Comparison of ENCODE assay signal across 1 fruit fly cellular context in the genomic region with DNA sequence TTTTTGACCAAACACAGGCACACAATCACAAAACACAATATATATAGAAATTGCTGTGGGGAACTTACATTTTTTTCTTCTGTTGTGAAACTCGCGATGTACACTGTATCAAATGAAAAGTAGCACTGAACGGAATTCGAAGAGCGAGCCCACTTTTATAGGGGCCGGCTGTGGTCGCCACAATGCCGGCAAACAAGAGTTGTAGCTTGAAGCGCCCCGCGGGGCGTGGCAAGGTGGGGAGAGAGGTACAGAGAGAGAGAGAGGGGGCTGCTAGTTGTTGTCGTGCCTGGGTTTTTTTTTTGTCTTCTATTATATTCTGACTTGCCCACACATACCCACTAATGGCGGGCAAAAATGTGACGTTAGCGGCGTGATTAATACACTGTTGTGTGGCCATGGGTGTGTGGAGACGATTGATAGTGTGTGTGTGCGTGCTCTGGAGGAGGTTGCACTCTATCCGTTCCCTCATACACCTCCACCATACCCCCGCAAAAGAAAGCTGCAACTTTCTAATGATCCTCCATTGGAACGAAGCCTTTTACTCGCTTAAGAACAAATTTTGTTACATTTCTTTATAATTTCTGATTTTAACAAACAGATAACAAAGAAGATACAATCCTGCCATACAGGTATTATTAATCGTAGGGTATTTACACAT.
TF ChIP-seq lines count a peak whose summit lies in the region.

A gene (minus strand): TSS at position 134 of the 658 bp plus-strand sequence.

TF ChIP-seq in whole organism, embryonic, 481 proteins besides CTCF, POLR2A, EP300 and RAD21 (continued from another document and continues in another):
- no peak for TF ChIP-seq bigmax (GFP tag; optimal IDR thresholded peaks at IDR 0.05; lab: Kevin White, UChicago)
- peak; percentile 47 for TF ChIP-seq HHEX (GFP tag; optimal IDR thresholded peaks at IDR 0.05; lab: Kevin White, UChicago)
- TF ChIP-seq abd-A (tag; optimal IDR thresholded peaks at IDR 0.05; lab: Kevin White, UChicago), result no peak
- no peak for TF ChIP-seq CG2875 (GFP tag; optimal IDR thresholded peaks at IDR 0.05; lab: Kevin White, UChicago)
- TF ChIP-seq Ets97D (GFP tag; optimal IDR thresholded peaks at IDR 0.05; lab: Kevin White, UChicago), result no peak
- TF ChIP-seq CG18262 (tag; optimal IDR thresholded peaks at IDR 0.05; lab: Kevin White, UChicago), result peak; percentile 21
- no peak for TF ChIP-seq CG10959 (GFP tag; IDR thresholded peaks at IDR 0.05; lab: Robert Waterston, UW)
- TF ChIP-seq odd (GFP tag; optimal IDR thresholded peaks at IDR 0.05; lab: Kevin White, UChicago), result no peak
- no peak for TF ChIP-seq kah (GFP tag; optimal IDR thresholded peaks at IDR 0.05; lab: Kevin White, UChicago)
- TF ChIP-seq CG10431 (GFP tag; optimal IDR thresholded peaks at IDR 0.05; lab: Kevin White, UChicago), result no peak
- TF ChIP-seq CG2202 (tag; optimal IDR thresholded peaks at IDR 0.05; lab: Kevin White, UChicago), result no peak
- peak; percentile 47 for TF ChIP-seq lmd (GFP tag; IDR thresholded peaks at IDR 0.05; lab: Robert Waterston, UW)
- no peak for TF ChIP-seq hkb (optimal IDR thresholded peaks at IDR 0.05; lab: Kevin White, UChicago)
- no peak for TF ChIP-seq hkb (GFP tag; IDR thresholded peaks at IDR 0.05; lab: Robert Waterston, UW)
- TF ChIP-seq CG17186 (GFP tag; optimal IDR thresholded peaks at IDR 0.05; lab: Kevin White, UChicago), result no peak
- peak; percentile 54; the same call in 1 of the 4 replicates for TF ChIP-seq Dll (GFP tag; IDR thresholded peaks at IDR 0.05; lab: Robert Waterston, UW; ENCODE audit: partially characterized antibody)
- TF ChIP-seq CG10321 (GFP tag; IDR thresholded peaks at IDR 0.05; lab: Robert Waterston, UW), result 0 out of 2 replicates have a peak, but pooled peaks have one; percentile 20
- no peak for TF ChIP-seq Ravus (GFP tag; IDR thresholded peaks at IDR 0.05; lab: Robert Waterston, UW)
- no peak for TF ChIP-seq TFAM (GFP tag; optimal IDR thresholded peaks at IDR 0.05; lab: Kevin White, UChicago)
- TF ChIP-seq amos (GFP tag; IDR thresholded peaks at IDR 0.05; lab: Robert Waterston, UW; ENCODE audit: partially characterized antibody), result peak; percentile 36; the same call in 1 of the 2 replicates
- peak; percentile 17 for TF ChIP-seq pfk (GFP tag; optimal IDR thresholded peaks at IDR 0.05; lab: Kevin White, UChicago)
- TF ChIP-seq CG9609 (GFP tag; optimal IDR thresholded peaks at IDR 0.05; lab: Kevin White, UChicago), result no peak
- TF ChIP-seq CG10979 (tag; optimal IDR thresholded peaks at IDR 0.05; lab: Kevin White, UChicago), result peak; percentile 12
- no peak; the same call in 2 of the 3 replicates for TF ChIP-seq so (GFP tag; IDR thresholded peaks at IDR 0.05; lab: Robert Waterston, UW)
- TF ChIP-seq gem (tag; optimal IDR thresholded peaks at IDR 0.05; lab: Kevin White, UChicago), result peak; percentile 65
- TF ChIP-seq trh (GFP tag; optimal IDR thresholded peaks at IDR 0.05; lab: Kevin White, UChicago), result no peak
- TF ChIP-seq Opbp (GFP tag; IDR thresholded peaks at IDR 0.05; lab: Robert Waterston, UW; ENCODE audit: partially characterized antibody), result peak; percentile 35; the same call in 2 of the 3 replicates
- no peak for TF ChIP-seq Optix (GFP tag; IDR thresholded peaks at IDR 0.05; lab: Robert Waterston, UW)
- no peak for TF ChIP-seq CG14965 (GFP tag; optimal IDR thresholded peaks at IDR 0.05; lab: Kevin White, UChicago; ENCODE audit: borderline replicate concordance)
- TF ChIP-seq CG12071 (GFP tag; optimal IDR thresholded peaks at IDR 0.05; lab: Kevin White, UChicago), result no peak
- TF ChIP-seq Fer2 (tag; optimal IDR thresholded peaks at IDR 0.05; lab: Kevin White, UChicago), result no peak
- TF ChIP-seq D19B (GFP tag; optimal IDR thresholded peaks at IDR 0.05; lab: Kevin White, UChicago), result peak; percentile 33
- peak; percentile 28 for TF ChIP-seq CG12391 (tag; optimal IDR thresholded peaks at IDR 0.05; lab: Kevin White, UChicago)
- peak; percentile 8 for TF ChIP-seq CG4424 (GFP tag; optimal IDR thresholded peaks at IDR 0.05; lab: Kevin White, UChicago)
- no peak for TF ChIP-seq zfh1 (GFP tag; IDR thresholded peaks at IDR 0.05; lab: Robert Waterston, UW)
- TF ChIP-seq CG4730 (GFP tag; IDR thresholded peaks at IDR 0.05; lab: Robert Waterston, UW), result no peak
- no peak for TF ChIP-seq Atf3 (GFP tag; optimal IDR thresholded peaks at IDR 0.05; lab: Kevin White, UChicago)
- peak; percentile 55 for TF ChIP-seq CG7839 (tag; optimal IDR thresholded peaks at IDR 0.05; lab: Kevin White, UChicago)
- no peak for TF ChIP-seq Camta (GFP tag; optimal IDR thresholded peaks at IDR 0.05; lab: Kevin White, UChicago)
- no peak for TF ChIP-seq bowl (GFP tag; IDR thresholded peaks at IDR 0.05; lab: Robert Waterston, UW)
- no peak for TF ChIP-seq cad (GFP tag; optimal IDR thresholded peaks at IDR 0.05; lab: Kevin White, UChicago)
- peak; percentile 34 for TF ChIP-seq mam (GFP tag; optimal IDR thresholded peaks at IDR 0.05; lab: Kevin White, UChicago)
- no peak for TF ChIP-seq CG15601 (tag; optimal IDR thresholded peaks at IDR 0.05; lab: Kevin White, UChicago)
- TF ChIP-seq Sry-δ (GFP tag; optimal IDR thresholded peaks at IDR 0.05; lab: Kevin White, UChicago), result no peak
- no peak; the same call in 1 of the 2 replicates for TF ChIP-seq ssp (GFP tag; IDR thresholded peaks at IDR 0.05; lab: Robert Waterston, UW)
- no peak for TF ChIP-seq pnt (GFP tag; optimal IDR thresholded peaks at IDR 0.05; lab: Kevin White, UChicago)
- TF ChIP-seq Pdp1 (GFP tag; optimal IDR thresholded peaks at IDR 0.05; lab: Kevin White, UChicago), result peak; percentile 32 to 45
- no peak for TF ChIP-seq GATAe (GFP tag; conservative IDR thresholded peaks at IDR 0.05; lab: Robert Waterston, UW)
- peak; percentile 53 for TF ChIP-seq CG34376 (GFP tag; optimal IDR thresholded peaks at IDR 0.05; lab: Kevin White, UChicago)
- TF ChIP-seq CkIIα-i1 (GFP tag; IDR thresholded peaks at IDR 0.05; lab: Robert Waterston, UW), result no peak
- no peak for TF ChIP-seq corto (GFP tag; optimal IDR thresholded peaks at IDR 0.05; lab: Kevin White, UChicago)
- no peak for TF ChIP-seq gce (GFP tag; IDR thresholded peaks at IDR 0.05; lab: Robert Waterston, UW)
- peak; percentile 19 for TF ChIP-seq pho (GFP tag; optimal IDR thresholded peaks at IDR 0.05; lab: Kevin White, UChicago)
- TF ChIP-seq jing (GFP tag; optimal IDR thresholded peaks at IDR 0.05; lab: Kevin White, UChicago), result no peak
- TF ChIP-seq CG9876 (GFP tag; optimal IDR thresholded peaks at IDR 0.05; lab: Kevin White, UChicago), result no peak
- TF ChIP-seq klu (GFP tag; IDR thresholded peaks at IDR 0.05; lab: Robert Waterston, UW), result no peak
- TF ChIP-seq CG13624 (GFP tag; optimal IDR thresholded peaks at IDR 0.05; lab: Kevin White, UChicago), result peak; percentile 21
- TF ChIP-seq jumu (GFP tag; optimal IDR thresholded peaks at IDR 0.05; lab: Kevin White, UChicago), result peak; percentile 39
- TF ChIP-seq CG10565 (GFP tag; optimal IDR thresholded peaks at IDR 0.05; lab: Kevin White, UChicago), result no peak
- TF ChIP-seq CG11560 (tag; IDR thresholded peaks at IDR 0.05; lab: Robert Waterston, UW), result no peak
- no peak for TF ChIP-seq CG10209 (GFP tag; optimal IDR thresholded peaks at IDR 0.05; lab: Kevin White, UChicago)
- TF ChIP-seq CG8290 (GFP tag; optimal IDR thresholded peaks at IDR 0.05; lab: Kevin White, UChicago), result no peak
- peak in 1 of 2 experiments; percentile 34 for TF ChIP-seq CG8290 (tag; optimal IDR thresholded peaks at IDR 0.05; lab: Kevin White, UChicago)
- TF ChIP-seq ind (GFP tag; optimal IDR thresholded peaks at IDR 0.05; lab: Kevin White, UChicago), result peak; percentile 63
- peak; percentile 9 for TF ChIP-seq CG13775 (GFP tag; optimal IDR thresholded peaks at IDR 0.05; lab: Kevin White, UChicago)
- no peak for TF ChIP-seq CG5953 (GFP tag; IDR thresholded peaks at IDR 0.05; lab: Robert Waterston, UW)
- no peak for TF ChIP-seq Awh (GFP tag; IDR thresholded peaks at IDR 0.05; lab: Robert Waterston, UW)
- no peak for TF ChIP-seq fd102C (GFP tag; optimal IDR thresholded peaks at IDR 0.05; lab: Kevin White, UChicago)
- no peak for TF ChIP-seq CG13296 (GFP tag; optimal IDR thresholded peaks at IDR 0.05; lab: Kevin White, UChicago)
- no peak for TF ChIP-seq CG8281 (tag; optimal IDR thresholded peaks at IDR 0.05; lab: Kevin White, UChicago)
- TF ChIP-seq NfI (GFP tag; optimal IDR thresholded peaks at IDR 0.05; lab: Kevin White, UChicago), result peak; percentile 31
- no peak for TF ChIP-seq HLH3B (GFP tag; IDR thresholded peaks at IDR 0.05; lab: Robert Waterston, UW)
- no peak for TF ChIP-seq unpg (GFP tag; optimal IDR thresholded peaks at IDR 0.05; lab: Kevin White, UChicago)
- TF ChIP-seq CG11695 (GFP tag; IDR thresholded peaks at IDR 0.05; lab: Robert Waterston, UW), result 0 out of 3 replicates have a peak, but pooled peaks have one; percentile 10
- no peak; the same call in 2 of the 3 replicates for TF ChIP-seq tgo (GFP tag; IDR thresholded peaks at IDR 0.05; lab: Robert Waterston, UW)
- peak; percentile 17; the same call in 1 of the 2 replicates for TF ChIP-seq CG31224 (GFP tag; IDR thresholded peaks at IDR 0.05; lab: Robert Waterston, UW)
- peak; percentile 36 for TF ChIP-seq Xbp1 (GFP tag; optimal IDR thresholded peaks at IDR 0.05; lab: Kevin White, UChicago)
- peak; percentile 31 for TF ChIP-seq lilli (GFP tag; optimal IDR thresholded peaks at IDR 0.05; lab: Kevin White, UChicago)
- TF ChIP-seq CG3281 (GFP tag; optimal IDR thresholded peaks at IDR 0.05; lab: Kevin White, UChicago), result peak; percentile 58
- TF ChIP-seq CG6765 (GFP tag; optimal IDR thresholded peaks at IDR 0.05; lab: Kevin White, UChicago), result peak; percentile 37
- 0 out of 2 replicates have a peak, but pooled peaks have one; percentile 27 for TF ChIP-seq cas (GFP tag; IDR thresholded peaks at IDR 0.05; lab: Robert Waterston, UW)
- no peak for TF ChIP-seq Sin3A (optimal IDR thresholded peaks at IDR 0.05; lab: Kevin White, UChicago)
- peak; percentile 18 for TF ChIP-seq Hey (tag; optimal IDR thresholded peaks at IDR 0.05; lab: Kevin White, UChicago)
- peak; percentile 49 for TF ChIP-seq CG3995 (GFP tag; optimal IDR thresholded peaks at IDR 0.05; lab: Kevin White, UChicago)
- no peak for TF ChIP-seq CG8388 (GFP tag; optimal IDR thresholded peaks at IDR 0.05; lab: Kevin White, UChicago)
- peak in 1 of 3 experiments; percentile 21 for TF ChIP-seq Stat92E (GFP tag; optimal IDR thresholded peaks at IDR 0.05; lab: Kevin White, UChicago)
- no peak for TF ChIP-seq CG4360 (GFP tag; IDR thresholded peaks at IDR 0.05; lab: Robert Waterston, UW)
- peak; percentile 35 for TF ChIP-seq pb (GFP tag; optimal IDR thresholded peaks at IDR 0.05; lab: Kevin White, UChicago)
- peak; percentile 71 for TF ChIP-seq sens (GFP tag; lab: Kevin White, UChicago)
- TF ChIP-seq disco-r (GFP tag; optimal IDR thresholded peaks at IDR 0.05; lab: Kevin White, UChicago), result no peak
- TF ChIP-seq tll (GFP tag; optimal IDR thresholded peaks at IDR 0.05; lab: Kevin White, UChicago), result no peak
- TF ChIP-seq CG16815 (GFP tag; optimal IDR thresholded peaks at IDR 0.05; lab: Kevin White, UChicago), result no peak
- TF ChIP-seq CG17568 (GFP tag; optimal IDR thresholded peaks at IDR 0.05; lab: Kevin White, UChicago), result no peak
- TF ChIP-seq fd96Cb (tag; optimal IDR thresholded peaks at IDR 0.05; lab: Kevin White, UChicago), result peak; percentile 54
- TF ChIP-seq tin (GFP tag; optimal IDR thresholded peaks at IDR 0.05; lab: Kevin White, UChicago), result peak; percentile 20
- no peak for TF ChIP-seq CG16863 (GFP tag; optimal IDR thresholded peaks at IDR 0.05; lab: Kevin White, UChicago)
- peak; percentile 87; the same call in 1 of the 2 replicates for TF ChIP-seq CG8765 (GFP tag; IDR thresholded peaks at IDR 0.05; lab: Robert Waterston, UW)
- no peak for TF ChIP-seq Vsx1 (GFP tag; optimal IDR thresholded peaks at IDR 0.05; lab: Kevin White, UChicago)
- no peak for TF ChIP-seq gsb-n (tag; optimal IDR thresholded peaks at IDR 0.05; lab: Kevin White, UChicago)
- no peak for TF ChIP-seq CG9797 (GFP tag; optimal IDR thresholded peaks at IDR 0.05; lab: Kevin White, UChicago)
- TF ChIP-seq HLH4C (GFP tag; IDR thresholded peaks at IDR 0.05; lab: Robert Waterston, UW; ENCODE audit: partially characterized antibody), result peak; percentile 42; the same call in 1 of the 3 replicates
- TF ChIP-seq onecut (GFP tag; IDR thresholded peaks at IDR 0.05; lab: Robert Waterston, UW), result peak; percentile 7; the same call in 1 of the 2 replicates
- TF ChIP-seq otp (GFP tag; IDR thresholded peaks at IDR 0.05; lab: Robert Waterston, UW), result no peak
- TF ChIP-seq ato (GFP tag; IDR thresholded peaks at IDR 0.05; lab: Robert Waterston, UW; ENCODE audit: partially characterized antibody), result no peak
- no peak for TF ChIP-seq pros (GFP tag; optimal IDR thresholded peaks at IDR 0.05; lab: Kevin White, UChicago)
- TF ChIP-seq Chrac-16 (GFP tag; optimal IDR thresholded peaks at IDR 0.05; lab: Kevin White, UChicago), result peak; percentile 51
- TF ChIP-seq bsh (GFP tag; optimal IDR thresholded peaks at IDR 0.05; lab: Kevin White, UChicago), result peak in 1 of 2 experiments; percentile 68
- TF ChIP-seq CG5180 (GFP tag; optimal IDR thresholded peaks at IDR 0.05; lab: Kevin White, UChicago), result no peak
- no peak for TF ChIP-seq CG6272 (GFP tag; IDR thresholded peaks at IDR 0.05; lab: Robert Waterston, UW)
- TF ChIP-seq CG3726 (GFP tag; IDR thresholded peaks at IDR 0.05; lab: Robert Waterston, UW), result no peak
- TF ChIP-seq CG33213 (GFP tag; optimal IDR thresholded peaks at IDR 0.05; lab: Kevin White, UChicago), result no peak
- peak; percentile 35 for TF ChIP-seq CG9437 (GFP tag; optimal IDR thresholded peaks at IDR 0.05; lab: Kevin White, UChicago)
- no peak for TF ChIP-seq CG3838 (GFP tag; optimal IDR thresholded peaks at IDR 0.05; lab: Kevin White, UChicago)
- no peak for TF ChIP-seq CG4328 (GFP tag; optimal IDR thresholded peaks at IDR 0.05; lab: Kevin White, UChicago)
- no peak for TF ChIP-seq danr (GFP tag; IDR thresholded peaks at IDR 0.05; lab: Robert Waterston, UW)
- TF ChIP-seq CG7271 (tag; optimal IDR thresholded peaks at IDR 0.05; lab: Kevin White, UChicago), result no peak
- TF ChIP-seq CG15479 (GFP tag; optimal IDR thresholded peaks at IDR 0.05; lab: Kevin White, UChicago), result no peak
- TF ChIP-seq CG8478 (optimal IDR thresholded peaks at IDR 0.05; lab: Kevin White, UChicago), result no peak
- no peak; the same call in 1 of the 2 replicates for TF ChIP-seq CG14441 (GFP tag; IDR thresholded peaks at IDR 0.05; lab: Robert Waterston, UW)
- no peak for TF ChIP-seq CG4617 (GFP tag; optimal IDR thresholded peaks at IDR 0.05; lab: Kevin White, UChicago; ENCODE audit: borderline replicate concordance)
- no peak for TF ChIP-seq HmgD (GFP tag; optimal IDR thresholded peaks at IDR 0.05; lab: Kevin White, UChicago)
- peak; percentile 2 for TF ChIP-seq Side (GFP tag; optimal IDR thresholded peaks at IDR 0.05; lab: Kevin White, UChicago)
- no peak for TF ChIP-seq croc (GFP tag; conservative IDR thresholded peaks at IDR 0.05; lab: Robert Waterston, UW)
- TF ChIP-seq CG18619 (GFP tag; optimal IDR thresholded peaks at IDR 0.05; lab: Kevin White, UChicago), result peak; percentile 44
